Worm (Caenorhabditis elegans): Measurements from ENCODE around the gene F40F12.9.

ce11 chrIII:9892855-9893254 lies 18.3 kb upstream of the F40F12.9 start, which contains the start of gene mam-7:
- TF ChIP-seq tbx-11 (GFP tag; IDR thresholded peaks at IDR 0.05) (no peak), B0310.2 (tag; optimal IDR thresholded peaks at IDR 0.05) (no peak), ama-1 (optimal IDR thresholded peaks at IDR 0.05) (no peak), flt-1 (GFP tag; IDR thresholded peaks at IDR 0.05) (no peak), hnd-1 (tag; optimal IDR thresholded peaks at IDR 0.05) (no peak), ets-7 (tag; optimal IDR thresholded peaks at IDR 0.05) (no peak), hmg-4 (GFP tag; optimal IDR thresholded peaks at IDR 0.05) (no peak), ceh-13 (GFP tag; optimal IDR thresholded peaks at IDR 0.05) (no peak), tbx-37 (GFP tag; conservative IDR thresholded peaks at IDR 0.05) (no peak), aly-1 (tag; optimal IDR thresholded peaks at IDR 0.05) (no peak), F13C5.2 (tag; optimal IDR thresholded peaks at IDR 0.05) (no peak)
